Fruit fly (Drosophila melanogaster) whole organism, prepupa: ENCODE measurements around the gene Osbp.

ENCODE experiments used
- CG15336 ChIP-seq: fragments of 200-800 bp; sonication (Bioruptor generic); IDR thresholded peaks from 2 replicates; pipeline ENCODE4 v1.3.6; 2022; ENCODE audit warnings: missing biosample characterization, missing genetic modification characterization
- CG16779 ChIP-seq: fragments of 200-800 bp; sonication (Bioruptor generic); optimal IDR thresholded peaks from 3 replicates; lab custom pipeline; 2017; ENCODE audit warnings: missing biosample characterization, mild to moderate bottlenecking, missing genetic modification characterization
- CG32006 ChIP-seq: fragments of 200-800 bp; sonication (Bioruptor generic); optimal IDR thresholded peaks from 3 replicates; lab custom pipeline; 2017; ENCODE audit warnings: missing biosample characterization, mild to moderate bottlenecking, missing genetic modification characterization
- CG4318 ChIP-seq: fragments of 200-800 bp; sonication (Bioruptor generic); optimal IDR thresholded peaks from 3 replicates; lab custom pipeline; 2017; ENCODE audit warnings: missing biosample characterization, mild to moderate bottlenecking, missing genetic modification characterization
- CG6854 ChIP-seq: fragments of 200-800 bp; sonication (Bioruptor generic); optimal IDR thresholded peaks from 2 replicates; lab custom pipeline; 2017; ENCODE audit warnings: missing biosample characterization, mild to moderate bottlenecking, missing genetic modification characterization
- CG7368 ChIP-seq: fragments of 200-800 bp; sonication (Bioruptor generic); optimal IDR thresholded peaks from 3 replicates; lab custom pipeline; 2016; ENCODE audit warnings: missing biosample characterization, missing genetic modification characterization
- Eip75B ChIP-seq: fragments of 200-800 bp; sonication (Bioruptor generic); optimal IDR thresholded peaks from 3 replicates; lab custom pipeline; 2016; ENCODE audit warnings: missing biosample characterization, missing genetic modification characterization
- Lpt ChIP-seq: fragments of 200-800 bp; sonication (Bioruptor generic); optimal IDR thresholded peaks from 3 replicates; lab custom pipeline; 2016; ENCODE audit warnings: missing biosample characterization, missing genetic modification characterization
- dsx ChIP-seq: fragments of 200-800 bp; optimal IDR thresholded peaks from 3 replicates; lab custom pipeline; 2019; ENCODE audit warnings: missing biosample characterization, mild to moderate bottlenecking, missing genetic modification characterization, moderate library complexity; ENCODE audit not compliant: poor library complexity, severe bottlenecking
- fd59A ChIP-seq: fragments of 200-800 bp; sonication (Bioruptor generic); optimal IDR thresholded peaks from 2 replicates; lab custom pipeline; 2017; ENCODE audit warnings: missing biosample characterization, mild to moderate bottlenecking, missing genetic modification characterization, missing genetic modification reagents
- fd85E ChIP-seq: fragments of 200-800 bp; sonication (Bioruptor generic); optimal IDR thresholded peaks from 3 replicates; lab custom pipeline; 2016; ENCODE audit warnings: missing biosample characterization, missing genetic modification characterization
- fkh ChIP-seq: fragments of 200-800 bp; sonication (Bioruptor generic); optimal IDR thresholded peaks from 3 replicates; lab custom pipeline; 2017; ENCODE audit warnings: missing biosample characterization, mild to moderate bottlenecking, missing genetic modification characterization, moderate library complexity
- pdm3 ChIP-seq: fragments of 200-800 bp; sonication (Bioruptor generic); optimal IDR thresholded peaks from 3 replicates; lab custom pipeline; 2016; ENCODE audit warnings: missing biosample characterization, missing genetic modification characterization
- svp ChIP-seq: fragments of 200-800 bp; sonication (Bioruptor generic); peaks from one replicate; lab custom pipeline; 2016; ENCODE audit warnings: missing biosample characterization, missing genetic modification characterization

dm6 chr3R:24914864-24915263 is 23.2 kb downstream of the Osbp start:
- TF ChIP-seq CG6854 (GFP tag; lab: Kevin White, UChicago): no peak
- no peak for TF ChIP-seq fkh (GFP tag; lab: Kevin White, UChicago)
- TF ChIP-seq fd85E (GFP tag; lab: Kevin White, UChicago): no peak
- TF ChIP-seq pdm3 (GFP tag; lab: Kevin White, UChicago): no peak
- TF ChIP-seq CG7368 (GFP tag; lab: Kevin White, UChicago): no peak
- no peak for TF ChIP-seq fd59A
- TF ChIP-seq Lpt: no peak
- no peak for TF ChIP-seq CG15336 (GFP tag; lab: Robert Waterston, UW)
- TF ChIP-seq dsx (GFP tag; lab: Kevin White, UChicago): no peak
- TF ChIP-seq CG32006 (GFP tag; lab: Kevin White, UChicago): no peak
- no peak for TF ChIP-seq CG16779
- TF ChIP-seq svp (GFP tag; lab: Kevin White, UChicago): no peak
- no peak for TF ChIP-seq Eip75B
- TF ChIP-seq CG4318 (GFP tag; lab: Kevin White, UChicago): no peak
